Worm (Caenorhabditis elegans) whole organism, L4 larva: ENCODE measurements around the gene T27C5.12.
"Not testable (repeated sequence)": the region's sequence is repeated elsewhere in the genome, so short reads cannot be mapped to it uniquely, and the experiment has no call there.

Source experiments
- Y105C5A.15 ChIP-seq: fragments of 200-800 bp; sonication (Bioruptor generic); IDR thresholded peaks from 2 replicates; pipeline ENCODE4 v1.3.6; 2022; ENCODE audit warnings: missing genetic modification characterization, missing compliant biosample characterization
- ZK546.5 ChIP-seq, 2 experiments: sonication (generic microtip); optimal IDR thresholded peaks; 2 replicates each; lab custom pipeline; 2017; ENCODE audit warnings: missing biosample characterization in 2 of 2, missing genetic modification characterization in 2 of 2
- dmd-6 ChIP-seq: fragments of 200-800 bp; sonication (Bioruptor generic); IDR thresholded peaks from 2 replicates; pipeline ENCODE4 v1.3.6; 2022; ENCODE audit warnings: missing genetic modification reagents, missing genetic modification characterization, missing compliant biosample characterization
- dmd-9 ChIP-seq: fragments of 200-800 bp; sonication (Bioruptor generic); IDR thresholded peaks from 2 replicates; pipeline ENCODE4 v1.3.6; 2022; ENCODE audit warnings: missing genetic modification reagents, missing genetic modification characterization, missing compliant biosample characterization
- hif-1 ChIP-seq, 2 experiments: sonication (generic microtip); optimal IDR thresholded peaks; 2 replicates each; lab custom pipeline; 2016 to 2017; ENCODE audit warnings: missing compliant biosample characterization in 2 of 2, missing genetic modification characterization in 2 of 2, missing genetic modification reagents in 2 of 2, missing genotype in 2 of 2, mild to moderate bottlenecking in 1 of 2
- lin-39 ChIP-seq: fragments of 150-350 bp; optimal IDR thresholded peaks from 2 replicates; lab custom pipeline; 2014; ENCODE audit warnings: missing biosample characterization, missing genetic modification reagents, missing genetic modification characterization
- lsy-2 ChIP-seq, 2 experiments: fragments of 150-350 bp in 1 of 2; sonication (generic microtip) in 1 of 2; optimal IDR thresholded peaks; 2 replicates each; lab custom pipeline; 2014 to 2017; ENCODE audit warnings: missing biosample characterization in 2 of 2, missing genetic modification characterization in 2 of 2
- mep-1 ChIP-seq: fragments of 150-350 bp; sonication (generic microtip); optimal IDR thresholded peaks from 3 replicates; lab custom pipeline; 2014; ENCODE audit warnings: missing biosample characterization, missing genetic modification characterization
- nhr-102 ChIP-seq: sonication (generic microtip); optimal IDR thresholded peaks from 2 replicates; lab custom pipeline; 2016; ENCODE audit warnings: mild to moderate bottlenecking, missing genetic modification characterization, moderate library complexity, missing compliant biosample characterization
- pha-4 ChIP-seq, 2 experiments: fragments of 150-350 bp in 1 of 2; fragments of 200-800 bp in 1 of 2; sonication (Bioruptor generic) in 1 of 2; IDR thresholded peaks in 1 of 2; optimal IDR thresholded peaks in 1 of 2; 2 replicates each; pipeline versions ENCODE4 v1.3.6 to Lab custom; 2014 to 2022; ENCODE audit warnings: missing genetic modification characterization in 2 of 2, missing genetic modification reagents in 2 of 2, missing biosample characterization in 1 of 2, missing compliant biosample characterization in 1 of 2
- pqm-1 ChIP-seq: sonication (generic microtip); optimal IDR thresholded peaks from 2 replicates; lab custom pipeline; 2017; ENCODE audit warnings: missing biosample characterization, missing genetic modification characterization
- snpc-4 ChIP-seq: fragments of 150-350 bp; optimal IDR thresholded peaks from 2 replicates; lab custom pipeline; 2014; ENCODE audit warnings: missing biosample characterization, missing genetic modification characterization
- unc-130 ChIP-seq: sonication (generic microtip); optimal IDR thresholded peaks from 2 replicates; lab custom pipeline; 2016; ENCODE audit warnings: missing genetic modification reagents, missing genetic modification characterization, missing compliant biosample characterization
- zag-1 ChIP-seq: fragments of 150-350 bp; optimal IDR thresholded peaks from 2 replicates; lab custom pipeline; 2014; ENCODE audit warnings: missing biosample characterization, missing genetic modification characterization

- TF ChIP-seq snpc-4 (tag; lab: Kevin White, UChicago); Y105C5A.15; mep-1 (tag; lab: Kevin White, UChicago); unc-130 (GFP tag; lab: Kevin White, UChicago); lin-39 (tag; lab: Kevin White, UChicago); ZK546.5 (tag; optimal IDR thresholded peaks at IDR 0.05; lab: Kevin White, UChicago); dmd-6 (GFP tag; lab: Robert Waterston, UW); dmd-9 (GFP tag; lab: Robert Waterston, UW); lsy-2 (tag; optimal IDR thresholded peaks at IDR 0.05; lab: Kevin White, UChicago); pha-4 (GFP tag; IDR thresholded peaks at IDR 0.05; lab: Robert Waterston, UW); pha-4 (tag; optimal IDR thresholded peaks at IDR 0.05; lab: Kevin White, UChicago); hif-1 (tag; optimal IDR thresholded peaks at IDR 0.05; lab: Kevin White, UChicago); nhr-102 (tag; lab: Kevin White, UChicago); zag-1 (tag; lab: Kevin White, UChicago); pqm-1: not testable (repeated sequence)
Measured at ce11 chrV:17456197-17456596, 41.1 kb downstream of the T27C5.12 start, which contains the start of gene srh-203.
